Worm (Caenorhabditis elegans) whole organism, young adult: Measurements from ENCODE around the gene F14H3.14.

ENCODE experiments used
- B0019.2 ChIP-seq: fragments of 200-800 bp; sonication (Bioruptor generic); conservative IDR thresholded peaks from 2 replicates; pipeline ENCODE4 v1.3.6; 2022; ENCODE audit warnings: missing genetic modification reagents, missing genetic modification characterization, missing compliant biosample characterization
- C06A6.2 ChIP-seq: fragments of 200-800 bp; sonication (Bioruptor generic); conservative IDR thresholded peaks from 2 replicates; pipeline ENCODE4 v1.3.6; 2022; ENCODE audit warnings: missing genetic modification characterization, missing compliant biosample characterization
- C17E4.6 ChIP-seq: fragments of 200-800 bp; sonication (Bioruptor generic); IDR thresholded peaks from 2 replicates; pipeline ENCODE4 v1.3.6; 2022; ENCODE audit warnings: missing genetic modification reagents, missing genetic modification characterization, missing compliant biosample characterization
- D2030.7 ChIP-seq: fragments of 200-800 bp; sonication (Bioruptor generic); IDR thresholded peaks from 2 replicates; pipeline ENCODE4 v1.3.6; 2022; ENCODE audit warnings: missing genetic modification reagents, missing genetic modification characterization, missing compliant biosample characterization
- F33H1.4 ChIP-seq: fragments of 200-800 bp; sonication (Bioruptor generic); IDR thresholded peaks from 2 replicates; pipeline ENCODE4 v1.3.6; 2022; ENCODE audit warnings: missing genetic modification reagents, missing genetic modification characterization, missing compliant biosample characterization
- F37B4.10 ChIP-seq: fragments of 200-800 bp; sonication (Bioruptor generic); IDR thresholded peaks from 2 replicates; pipeline ENCODE4 v1.3.6; 2022; ENCODE audit warnings: missing genetic modification characterization, missing compliant biosample characterization
- F39B2.1 ChIP-seq: fragments of 200-800 bp; sonication (Bioruptor generic); IDR thresholded peaks from 2 replicates; pipeline ENCODE4 v1.3.6; 2022; ENCODE audit warnings: missing genetic modification reagents, missing genetic modification characterization, missing compliant biosample characterization
- F49E8.2 ChIP-seq: sonication (generic microtip); optimal IDR thresholded peaks from 3 replicates; lab custom pipeline; 2017; ENCODE audit warnings: missing genetic modification characterization, mild to moderate bottlenecking, missing compliant biosample characterization, antibody characterized with exemption, moderate library complexity; ENCODE audit not compliant: insufficient read depth
- akir-1 ChIP-seq: fragments of 200-800 bp; sonication (Bioruptor generic); optimal IDR thresholded peaks from 2 replicates; lab custom pipeline; 2018; ENCODE audit warnings: mild to moderate bottlenecking, missing genetic modification characterization, moderate library complexity, missing compliant biosample characterization
- ama-1 ChIP-seq, 3 experiments: fragments of 150-350 bp in 1 of 3; sonication (generic microtip) in 2 of 3; optimal IDR thresholded peaks; 2 replicates each; lab custom pipeline; 2014 to 2018; ENCODE audit warnings: missing biosample characterization in 2 of 3, missing genetic modification characterization in 2 of 3, missing genetic modification reagents in 2 of 3
- atf-7 ChIP-seq: sonication (generic microtip); optimal IDR thresholded peaks from 2 replicates; lab custom pipeline; 2017; ENCODE audit warnings: mild to moderate bottlenecking, missing genetic modification characterization, missing compliant biosample characterization
- attf-6 ChIP-seq: fragments of 200-800 bp; sonication (Bioruptor generic); IDR thresholded peaks from 2 replicates; pipeline ENCODE4 v1.3.6; 2022; ENCODE audit warnings: missing genetic modification reagents, missing genetic modification characterization, missing compliant biosample characterization
- ccch-3 ChIP-seq: fragments of 200-800 bp; sonication (Bioruptor generic); optimal IDR thresholded peaks from 2 replicates; lab custom pipeline; 2018; ENCODE audit warnings: mild to moderate bottlenecking, missing genetic modification characterization, missing compliant biosample characterization
- ceh-79 ChIP-seq: sonication (generic microtip); optimal IDR thresholded peaks from 2 replicates; lab custom pipeline; 2017; ENCODE audit warnings: mild to moderate bottlenecking, missing genetic modification characterization, missing compliant biosample characterization
- ceh-91 ChIP-seq: fragments of 200-800 bp; sonication (Bioruptor generic); IDR thresholded peaks from 2 replicates; pipeline ENCODE4 v1.3.6; 2022; ENCODE audit warnings: missing genetic modification reagents, missing genetic modification characterization, missing compliant biosample characterization
- dox-1 ChIP-seq: fragments of 200-800 bp; sonication (Bioruptor generic); IDR thresholded peaks from 2 replicates; pipeline ENCODE4 v1.3.6; 2022; ENCODE audit warnings: missing genetic modification reagents, missing genetic modification characterization, missing compliant biosample characterization
- dpff-1 ChIP-seq: sonication (generic microtip); optimal IDR thresholded peaks from 2 replicates; lab custom pipeline; 2017; ENCODE audit warnings: mild to moderate bottlenecking, missing genetic modification characterization, missing compliant biosample characterization
- efl-1 ChIP-seq: fragments of 150-350 bp; optimal IDR thresholded peaks from 2 replicates; lab custom pipeline; 2014; ENCODE audit warnings: missing biosample characterization, missing genetic modification reagents, missing genetic modification characterization
- egl-18 ChIP-seq: fragments of 200-800 bp; sonication (Bioruptor generic); IDR thresholded peaks from 2 replicates; pipeline ENCODE4 v1.3.6; 2022; ENCODE audit warnings: missing genetic modification reagents, missing genetic modification characterization, missing compliant biosample characterization
- egrh-3 ChIP-seq: fragments of 200-800 bp; sonication (Bioruptor generic); IDR thresholded peaks from 2 replicates; pipeline ENCODE4 v1.3.6; 2022; ENCODE audit warnings: missing genetic modification reagents, missing genetic modification characterization, missing compliant biosample characterization
- fkh-3 ChIP-seq: sonication (generic microtip); optimal IDR thresholded peaks from 2 replicates; lab custom pipeline; 2016; ENCODE audit warnings: mild to moderate bottlenecking, missing genetic modification characterization, missing compliant biosample characterization
- hlh-12 ChIP-seq: sonication (generic microtip); optimal IDR thresholded peaks from 2 replicates; lab custom pipeline; 2016; ENCODE audit warnings: missing genetic modification characterization, missing compliant biosample characterization
- hmg-1.2 ChIP-seq: fragments of 200-800 bp; sonication (Bioruptor generic); IDR thresholded peaks from 2 replicates; pipeline ENCODE4 v1.3.6; 2022; ENCODE audit warnings: missing genetic modification reagents, missing genetic modification characterization, missing compliant biosample characterization
- lin-35 ChIP-seq, 3 experiments: fragments of 150-350 bp in 2 of 3; sonication (generic microtip) in 1 of 3; optimal IDR thresholded peaks; 2 replicates each; lab custom pipeline; 2014 to 2018; ENCODE audit warnings: missing biosample characterization in 3 of 3, missing genetic modification characterization in 3 of 3, missing genetic modification reagents in 3 of 3
- lir-1 ChIP-seq: fragments of 200-800 bp; sonication (Bioruptor generic); conservative IDR thresholded peaks from 2 replicates; pipeline ENCODE4 v1.3.6; 2022; ENCODE audit warnings: missing genetic modification reagents, missing genetic modification characterization, missing compliant biosample characterization
- lsl-1 ChIP-seq: fragments of 200-800 bp; sonication (Bioruptor generic); optimal IDR thresholded peaks from 2 replicates; lab custom pipeline; 2018; ENCODE audit warnings: mild to moderate bottlenecking, missing genetic modification characterization, moderate library complexity, missing compliant biosample characterization
- lsy-27 ChIP-seq: sonication (generic microtip); optimal IDR thresholded peaks from 2 replicates; lab custom pipeline; 2017; ENCODE audit warnings: missing genetic modification characterization, mild to moderate bottlenecking, missing compliant biosample characterization, antibody characterized with exemption, missing genotype, borderline replicate concordance; ENCODE audit not compliant: insufficient read depth
- madf-6 ChIP-seq: fragments of 200-800 bp; sonication (Bioruptor generic); IDR thresholded peaks from 2 replicates; pipeline ENCODE4 v1.3.6; 2022; ENCODE audit warnings: missing genetic modification reagents, missing genetic modification characterization, missing compliant biosample characterization
- madf-8 ChIP-seq: fragments of 200-800 bp; sonication (Bioruptor generic); conservative IDR thresholded peaks from 2 replicates; pipeline ENCODE4 v1.3.6; 2022; ENCODE audit warnings: missing genetic modification reagents, missing genetic modification characterization, missing compliant biosample characterization
- mel-28 ChIP-seq: sonication (generic microtip); optimal IDR thresholded peaks from 2 replicates; lab custom pipeline; 2016; ENCODE audit warnings: borderline replicate concordance, mild to moderate bottlenecking, missing genetic modification characterization, missing compliant biosample characterization
- mxl-1 ChIP-seq: sonication (generic microtip); optimal IDR thresholded peaks from 2 replicates; lab custom pipeline; 2016; ENCODE audit warnings: missing genetic modification characterization, missing compliant biosample characterization
- nhr-27 ChIP-seq: fragments of 200-800 bp; sonication (Bioruptor generic); optimal IDR thresholded peaks from 2 replicates; lab custom pipeline; 2018; ENCODE audit warnings: mild to moderate bottlenecking, missing genetic modification characterization, moderate library complexity, missing compliant biosample characterization
- pha-4 ChIP-seq: fragments of 150-350 bp; sonication (generic microtip); optimal IDR thresholded peaks from 2 replicates; lab custom pipeline; 2014; ENCODE audit warnings: missing biosample characterization, missing genetic modification reagents, missing genetic modification characterization
- rcor-1 ChIP-seq: fragments of 200-800 bp; sonication (Bioruptor generic); IDR thresholded peaks from 2 replicates; pipeline ENCODE4 v1.3.6; 2022; ENCODE audit warnings: missing genetic modification reagents, missing genetic modification characterization, missing compliant biosample characterization
- sdz-38 ChIP-seq: sonication (generic microtip); optimal IDR thresholded peaks from 2 replicates; lab custom pipeline; 2016; ENCODE audit warnings: missing genotype, missing genetic modification characterization, missing compliant biosample characterization
- sea-2 ChIP-seq: fragments of 200-800 bp; sonication (Bioruptor generic); IDR thresholded peaks from 2 replicates; pipeline ENCODE4 v1.3.6; 2022; ENCODE audit warnings: missing genetic modification characterization, missing compliant biosample characterization
- snpc-3.4 ChIP-seq: sonication (generic microtip); optimal IDR thresholded peaks from 2 replicates; lab custom pipeline; 2017; ENCODE audit warnings: missing genetic modification characterization, mild to moderate bottlenecking, missing compliant biosample characterization, antibody characterized with exemption, moderate library complexity, missing genotype, missing genetic modification reagents
- snpc-4 ChIP-seq, 5 experiments: fragments of 150-350 bp in 1 of 5; sonication (generic microtip) in 4 of 5; optimal IDR thresholded peaks; 2 replicates each; lab custom pipeline; 2014 to 2018; ENCODE audit warnings: missing genetic modification characterization in 5 of 5, missing biosample characterization in 3 of 5, antibody characterized with exemption in 2 of 5, mild to moderate bottlenecking in 2 of 5, missing compliant biosample characterization in 2 of 5, missing genotype in 2 of 5, moderate library complexity in 2 of 5, missing genetic modification reagents in 1 of 5
- unc-130 ChIP-seq: sonication (generic microtip); optimal IDR thresholded peaks from 2 replicates; lab custom pipeline; 2016; ENCODE audit warnings: missing genetic modification reagents, missing genetic modification characterization, missing compliant biosample characterization
- xnd-1 ChIP-seq: sonication (generic microtip); optimal IDR thresholded peaks from 2 replicates; lab custom pipeline; 2016; ENCODE audit warnings: missing genotype, missing genetic modification reagents, missing genetic modification characterization, missing compliant biosample characterization
- zfh-2 ChIP-seq: fragments of 200-800 bp; sonication (Bioruptor generic); conservative IDR thresholded peaks from 2 replicates; pipeline ENCODE4 v1.3.6; 2022; ENCODE audit warnings: missing genetic modification reagents, missing genetic modification characterization, missing compliant biosample characterization
- ztf-22 ChIP-seq: fragments of 200-800 bp; sonication (Bioruptor generic); optimal IDR thresholded peaks from 2 replicates; lab custom pipeline; 2018; ENCODE audit warnings: mild to moderate bottlenecking, missing genetic modification characterization, moderate library complexity, missing compliant biosample characterization

The F14H3.14 gene

DNA sequence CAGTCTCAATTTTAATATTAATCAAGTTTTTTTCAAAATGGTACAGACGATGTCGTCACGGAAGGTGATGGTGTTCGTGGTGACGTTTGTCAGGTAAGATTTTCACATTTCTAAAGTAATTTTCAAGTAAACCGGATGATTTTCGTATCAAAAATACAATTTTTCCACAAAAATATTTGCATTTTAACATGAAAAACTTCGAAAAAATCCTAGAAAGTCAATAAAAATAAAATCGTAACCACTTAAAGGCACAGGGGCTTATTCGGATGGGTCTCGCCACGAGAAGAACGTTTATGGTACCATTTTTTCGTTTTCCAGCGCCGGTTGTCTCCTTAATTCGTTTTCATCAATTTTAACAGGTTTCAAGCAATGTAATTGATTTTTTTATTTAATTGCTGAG lies 38.4 kb downstream of the F14H3.14 start, which contains the start of gene T10C6.6 (continued):
- peak; percentile 84 for TF ChIP-seq F33H1.4
- TF ChIP-seq egl-18 (GFP tag; lab: Robert Waterston, UW) = no peak
- TF ChIP-seq xnd-1 (tag; lab: Kevin White, UChicago) = peak; percentile 79
- peak; percentile 1 for TF ChIP-seq F49E8.2 (tag; lab: Kevin White, UChicago)
- no peak for TF ChIP-seq dox-1
- no peak for TF ChIP-seq ama-1 (optimal IDR thresholded peaks at IDR 0.05; lab: Kevin White, UChicago)
- TF ChIP-seq ama-1 (GFP tag; optimal IDR thresholded peaks at IDR 0.05; lab: Kevin White, UChicago) = no peak
- TF ChIP-seq lin-35 (GFP tag; optimal IDR thresholded peaks at IDR 0.05; lab: Kevin White, UChicago) = no peak
- TF ChIP-seq ztf-22 (GFP tag; lab: Kevin White, UChicago) = no peak
- TF ChIP-seq attf-6 (GFP tag; lab: Robert Waterston, UW) = no peak
- TF ChIP-seq madf-8 (GFP tag; lab: Robert Waterston, UW) = peak; percentile 38; the same call in 1 of the 2 replicates
- TF ChIP-seq atf-7 (tag; lab: Kevin White, UChicago) = no peak
- no peak for TF ChIP-seq snpc-4 (GFP tag; optimal IDR thresholded peaks at IDR 0.05; lab: Kevin White, UChicago)
- TF ChIP-seq snpc-4 (tag; optimal IDR thresholded peaks at IDR 0.05; lab: Kevin White, UChicago) = peak in 2 of 4 experiments; percentile 24 to 35
- TF ChIP-seq C06A6.2 (GFP tag; lab: Robert Waterston, UW) = no peak
- TF ChIP-seq hlh-12 (tag; lab: Kevin White, UChicago) = no peak
- TF ChIP-seq hmg-1.2 (GFP tag; lab: Robert Waterston, UW) = no peak
- TF ChIP-seq snpc-3.4 = no peak
- no peak for TF ChIP-seq fkh-3 (tag; lab: Kevin White, UChicago)
- no peak for TF ChIP-seq mel-28 (tag; lab: Kevin White, UChicago)
- no peak for TF ChIP-seq ceh-91 (GFP tag; lab: Robert Waterston, UW)
- TF ChIP-seq sea-2 (GFP tag; lab: Robert Waterston, UW) = no peak
- peak; percentile 81 for TF ChIP-seq madf-6 (GFP tag; lab: Robert Waterston, UW)
- TF ChIP-seq B0019.2 (GFP tag; lab: Robert Waterston, UW) = no peak
- peak; percentile 38 for TF ChIP-seq ceh-79 (tag; lab: Kevin White, UChicago)
- peak; percentile 88 for TF ChIP-seq lsl-1
- TF ChIP-seq D2030.7 (GFP tag; lab: Robert Waterston, UW) = peak; percentile 56

DNA sequence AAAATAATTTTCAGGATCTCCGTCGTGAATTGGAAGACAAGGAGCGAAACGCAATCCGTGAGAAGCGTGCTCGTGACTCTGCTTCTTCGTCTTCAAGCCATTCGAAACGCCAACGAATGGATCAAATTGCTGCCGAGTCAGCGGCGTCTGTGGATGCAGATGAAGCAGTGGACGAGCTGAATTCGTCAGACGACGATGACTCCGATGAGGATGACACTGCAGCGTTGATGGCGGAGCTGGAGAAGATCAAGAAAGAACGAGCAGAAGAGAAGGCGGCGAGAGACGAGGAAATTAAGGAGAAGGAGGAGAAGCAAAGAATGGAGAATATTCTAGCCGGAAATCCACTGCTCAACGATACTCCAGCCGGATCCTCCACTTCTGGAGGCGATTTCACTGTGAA lies 39.1 kb downstream of the F14H3.14 start:
- TF ChIP-seq ccch-3 (GFP tag; lab: Kevin White, UChicago) = no peak
- TF ChIP-seq zfh-2 (GFP tag; lab: Robert Waterston, UW) = peak; percentile 79

DNA sequence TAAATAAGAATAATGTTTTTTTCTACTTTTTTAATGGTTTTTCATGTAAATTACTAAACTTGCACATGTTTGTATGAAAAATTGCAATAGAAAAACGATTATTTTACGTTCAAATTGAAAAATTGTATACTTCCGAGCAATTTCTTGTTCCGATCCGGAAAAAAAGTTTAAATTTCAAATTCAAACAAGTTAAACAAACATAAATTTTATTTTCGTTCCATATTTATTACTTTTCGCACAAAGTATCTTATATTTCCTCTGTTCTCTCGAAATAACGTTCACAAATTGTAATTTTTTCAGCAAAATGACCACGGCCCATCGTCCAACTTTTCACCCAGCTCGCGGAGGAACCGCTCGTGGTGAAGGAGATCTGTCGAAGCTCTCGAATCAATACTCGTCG lies 39.6 kb downstream of the F14H3.14 start, which contains the start of gene cwc-15:
cwc-15 (plus strand) TSS at position 301 of the 400 bp plus-strand sequence.
- TF ChIP-seq sdz-38 (tag; lab: Kevin White, UChicago) = no peak
- TF ChIP-seq unc-130 (GFP tag; lab: Kevin White, UChicago) = no peak
- TF ChIP-seq snpc-4 (GFP tag; optimal IDR thresholded peaks at IDR 0.05; lab: Kevin White, UChicago) = no peak
- no peak for TF ChIP-seq snpc-4 (tag; optimal IDR thresholded peaks at IDR 0.05; lab: Kevin White, UChicago)
- TF ChIP-seq F37B4.10 = no peak
- no peak for TF ChIP-seq egrh-3 (GFP tag; lab: Robert Waterston, UW)
- TF ChIP-seq efl-1 (GFP tag; lab: Kevin White, UChicago) = no peak
- no peak for TF ChIP-seq F39B2.1 (GFP tag; lab: Robert Waterston, UW)
- no peak for TF ChIP-seq dpff-1
- TF ChIP-seq akir-1 (GFP tag; lab: Kevin White, UChicago) = no peak
- TF ChIP-seq nhr-27 = no peak
- no peak for TF ChIP-seq rcor-1 (GFP tag; lab: Robert Waterston, UW)
- TF ChIP-seq lsy-27 (tag; lab: Kevin White, UChicago) = no peak
- no peak for TF ChIP-seq lir-1 (GFP tag; lab: Robert Waterston, UW)
- TF ChIP-seq C17E4.6 (GFP tag; lab: Robert Waterston, UW) = no peak
- TF ChIP-seq pha-4 (tag; lab: Kevin White, UChicago) = no peak
- TF ChIP-seq mxl-1 (tag; lab: Kevin White, UChicago) = no peak
